Worm (Caenorhabditis elegans): ENCODE measurements around the gene let-653.

DNA sequence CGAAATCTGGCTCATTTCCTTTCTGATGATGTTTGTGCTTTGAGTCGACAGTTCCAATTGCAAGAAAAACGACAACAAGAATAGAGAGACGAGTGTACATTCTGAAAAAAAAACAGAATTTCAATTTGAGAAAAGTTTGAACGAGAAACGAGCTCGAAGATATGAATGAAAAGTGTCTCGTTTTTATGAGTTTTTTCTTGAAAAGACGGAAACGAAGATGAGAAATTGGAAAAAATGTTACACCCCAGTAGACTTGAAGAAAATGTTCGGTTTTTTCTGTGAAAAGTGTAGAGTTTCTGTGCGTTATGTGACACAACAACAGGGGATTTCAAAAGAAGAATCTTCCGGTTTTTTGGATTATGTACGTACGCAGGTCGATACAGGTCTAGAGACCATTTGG, 37.7 kb downstream of the let-653 start, which contains the start of gene srlf-31:
- TF ChIP-seq nhr-232 (tag; optimal IDR thresholded peaks at IDR 0.05) (no peak), sox-2 (GFP tag; IDR thresholded peaks at IDR 0.05) (no peak), fax-1 (tag; optimal IDR thresholded peaks at IDR 0.05) (no peak), unc-55 (GFP tag; optimal IDR thresholded peaks at IDR 0.05) (no peak), ztf-16 (tag; optimal IDR thresholded peaks at IDR 0.05) (no peak), pha-4 (tag; optimal IDR thresholded peaks at IDR 0.05) (no peak), hlh-8 (tag; optimal IDR thresholded peaks at IDR 0.05) (no peak), ceh-19 (GFP tag; optimal IDR thresholded peaks at IDR 0.05) (no peak), che-1 (tag; optimal IDR thresholded peaks at IDR 0.05) (no peak), ama-1 (optimal IDR thresholded peaks at IDR 0.05) (no peak), unc-86 (tag; optimal IDR thresholded peaks at IDR 0.05) (no peak), tbx-2 (tag; optimal IDR thresholded peaks at IDR 0.05) (no peak), hlh-13 (GFP tag; optimal IDR thresholded peaks at IDR 0.05) (no peak), pat-9 (tag; optimal IDR thresholded peaks at IDR 0.05) (no peak)

Data from whole organism, late embryonic.